Worm (Caenorhabditis elegans): ENCODE data around the gene abcf-3.

DNA sequence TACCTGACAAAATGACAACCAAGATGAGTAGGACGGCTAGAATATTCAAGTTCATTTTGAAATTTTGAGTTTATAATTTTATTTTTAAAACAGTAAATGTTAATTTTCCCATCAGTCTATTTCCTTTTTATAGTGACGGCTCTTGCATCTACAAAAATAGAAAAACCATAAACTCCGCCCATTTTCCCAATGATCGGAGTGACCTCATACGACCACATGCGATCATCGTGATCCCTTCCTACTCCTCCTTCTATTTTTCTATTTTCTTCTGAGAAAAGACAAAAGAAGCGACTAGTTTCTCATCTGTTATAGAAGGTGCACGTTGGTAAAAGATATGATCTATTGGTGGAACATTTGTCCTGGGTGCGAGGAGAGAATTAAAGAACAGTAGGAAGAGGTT is 42.3 kb downstream of the abcf-3 start, which contains the start of gene C23G10.11:
- no peak for TF ChIP-seq unc-39 (tag; optimal IDR thresholded peaks at IDR 0.05)
- no peak for TF ChIP-seq nhr-6 (tag; optimal IDR thresholded peaks at IDR 0.05)
- no peak for TF ChIP-seq aly-2 (tag; optimal IDR thresholded peaks at IDR 0.05)
- TF ChIP-seq elt-1 (tag; optimal IDR thresholded peaks at IDR 0.05), result no peak
- no peak for TF ChIP-seq ztf-1 (GFP tag; conservative IDR thresholded peaks at IDR 0.05)
- no peak for TF ChIP-seq elt-3 (tag; optimal IDR thresholded peaks at IDR 0.05)
- TF ChIP-seq ZK546.5 (tag; optimal IDR thresholded peaks at IDR 0.05), result no peak
- no peak for TF ChIP-seq mdl-1 (tag; optimal IDR thresholded peaks at IDR 0.05)
- no peak for TF ChIP-seq zag-1 (tag; optimal IDR thresholded peaks at IDR 0.05)
- TF ChIP-seq Y55F3AM.14 (GFP tag; optimal IDR thresholded peaks at IDR 0.05), result no peak
- TF ChIP-seq fos-1 (tag; optimal IDR thresholded peaks at IDR 0.05), result no peak

All from whole organism, L2 larva.